Worm (Caenorhabditis elegans) whole organism, dauer: ENCODE data around the gene attf-2.

ENCODE experiments used
- unc-62 ChIP-seq: sonication (generic microtip); optimal IDR thresholded peaks from 2 replicates; lab custom pipeline; 2017; ENCODE audit warnings: missing biosample characterization, missing genetic modification reagents, missing genetic modification characterization

The attf-2 gene

DNA sequence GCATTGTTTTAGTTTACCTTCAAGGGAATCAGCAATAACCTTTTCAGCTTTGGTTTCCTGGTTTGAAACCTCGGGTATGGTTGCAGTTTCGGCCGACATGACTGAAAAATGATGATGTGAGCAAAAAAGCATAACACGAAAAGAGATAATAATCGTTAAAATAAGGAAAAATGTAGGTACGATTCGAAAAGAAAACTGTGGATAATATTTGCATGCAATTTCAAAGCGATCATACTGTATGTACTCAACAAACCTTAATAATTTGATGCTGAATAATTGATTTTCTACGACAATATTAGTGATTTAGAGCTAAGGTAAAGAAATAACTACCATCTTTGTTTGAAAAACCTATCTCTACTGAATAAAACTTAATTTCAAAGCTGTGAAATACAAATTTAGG, at the start of gene attf-2:
attf-2 (minus strand) TSS at position 101 of the 400 bp plus-strand sequence.
- no peak for TF ChIP-seq unc-62

DNA sequence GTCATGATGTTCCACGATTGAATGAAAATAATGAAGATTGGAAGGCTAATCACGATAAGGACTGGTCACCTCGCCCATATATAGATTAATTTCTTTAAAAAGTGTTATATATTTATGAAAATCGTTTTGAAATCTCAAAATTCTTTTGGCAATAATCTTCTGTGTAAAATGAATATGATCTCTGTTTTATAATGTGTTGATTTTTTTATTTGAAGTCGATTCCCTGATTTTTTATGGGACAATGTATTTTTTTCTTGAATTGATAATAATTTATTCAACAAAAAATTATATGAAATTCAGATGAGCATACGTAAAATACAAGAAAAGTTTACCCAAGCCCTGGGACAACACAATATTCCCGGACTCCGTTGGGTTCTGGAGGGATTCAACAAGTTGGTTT, 43.5 kb upstream of the attf-2 start, which contains the start of gene C05C8.1:
C05C8.1 (plus strand) TSS at position 301 of the 400 bp plus-strand sequence.
- no peak for TF ChIP-seq unc-62

DNA sequence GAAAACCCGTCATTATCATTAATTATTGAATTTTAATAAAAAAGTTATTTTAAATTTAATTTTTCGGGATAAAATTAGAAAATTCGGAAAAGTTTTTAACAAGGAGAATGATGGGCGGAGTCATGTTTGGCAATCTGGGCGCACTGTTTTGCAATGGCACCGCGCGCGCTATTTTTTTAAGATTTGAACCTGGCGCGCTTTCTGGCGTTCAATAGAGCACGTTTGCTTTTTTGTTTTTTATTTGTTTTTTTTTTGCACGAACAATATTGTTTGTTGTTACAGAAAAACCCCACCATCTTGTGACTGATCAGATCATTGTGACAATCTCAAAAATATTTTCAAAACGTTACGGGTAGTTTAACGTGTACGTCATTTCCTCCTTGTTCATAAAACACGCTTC, 41.2 kb upstream of the attf-2 start, which contains the start of gene hyls-1:
hyls-1 (plus strand) TSS at position 249 of the 400 bp plus-strand sequence.
- TF ChIP-seq unc-62, result no peak

DNA sequence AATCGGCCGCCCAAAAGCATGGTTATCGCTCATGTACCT, 41.0 kb upstream of the attf-2 start, which contains the start of gene hpo-9:
hpo-9 (minus strand) TSS at position 37 of the 39 bp plus-strand sequence.
- no peak for TF ChIP-seq unc-62

DNA sequence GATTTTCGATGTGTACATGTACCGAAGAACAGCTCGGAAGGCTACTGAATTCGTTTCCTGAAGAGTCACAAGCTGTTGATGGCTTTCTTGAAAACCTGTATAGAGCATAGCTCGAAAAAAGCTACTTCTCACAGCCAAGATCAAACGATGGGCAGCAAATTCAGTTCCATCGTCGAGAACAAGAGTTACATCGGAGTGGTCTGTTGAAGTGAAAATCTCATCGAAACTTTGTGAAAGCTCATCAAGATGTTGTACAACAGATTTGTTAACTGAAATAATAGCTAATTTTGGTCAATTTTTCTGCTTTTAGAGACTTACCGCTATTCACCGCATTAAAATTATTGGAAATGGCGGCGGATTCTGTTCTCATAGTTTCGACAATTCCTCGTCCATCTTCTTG, 40.8 kb upstream of the attf-2 start:
- TF ChIP-seq unc-62, result no peak

DNA sequence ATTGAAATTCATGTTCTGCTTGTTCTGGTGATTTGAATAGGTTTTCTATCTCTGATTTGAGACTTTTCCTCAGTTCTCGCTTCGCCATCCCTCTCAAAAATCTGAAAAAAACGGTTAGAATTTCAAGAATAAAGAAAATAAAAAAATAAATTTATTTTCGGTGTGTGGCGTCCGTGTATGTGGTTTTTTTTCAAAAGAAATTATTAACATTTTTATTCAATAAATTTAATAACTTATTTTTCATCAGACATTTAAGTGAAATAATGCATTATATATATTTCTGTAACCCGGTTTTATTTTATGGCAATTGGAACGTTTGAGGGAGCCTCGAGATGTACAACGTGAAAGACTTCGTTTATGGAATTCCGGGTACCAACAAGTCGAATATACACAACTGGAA, 38.8 kb upstream of the attf-2 start, which contains the start of gene C05C8.5:
C05C8.5 (minus strand) TSS at position 101 of the 400 bp plus-strand sequence.
- no peak for TF ChIP-seq unc-62

DNA sequence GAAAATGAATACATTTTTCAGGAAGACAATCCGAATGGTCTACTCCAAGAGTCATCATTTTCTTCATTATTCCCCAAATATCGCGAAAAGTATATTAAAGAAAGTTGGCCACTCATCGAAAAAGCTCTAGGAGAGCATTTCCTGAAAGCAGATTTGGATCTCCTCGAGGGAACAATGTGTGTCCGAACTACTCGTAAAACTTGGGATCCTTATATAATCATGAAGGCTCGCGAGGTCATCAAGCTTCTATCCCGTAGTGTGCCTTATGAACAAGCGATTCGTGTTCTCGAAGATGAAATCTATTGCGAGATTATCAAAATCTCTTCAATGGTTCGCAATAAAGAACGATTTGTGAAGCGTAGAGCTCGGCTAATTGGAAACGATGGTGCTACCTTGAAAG, 35.6 kb upstream of the attf-2 start:
- TF ChIP-seq unc-62, result no peak

DNA sequence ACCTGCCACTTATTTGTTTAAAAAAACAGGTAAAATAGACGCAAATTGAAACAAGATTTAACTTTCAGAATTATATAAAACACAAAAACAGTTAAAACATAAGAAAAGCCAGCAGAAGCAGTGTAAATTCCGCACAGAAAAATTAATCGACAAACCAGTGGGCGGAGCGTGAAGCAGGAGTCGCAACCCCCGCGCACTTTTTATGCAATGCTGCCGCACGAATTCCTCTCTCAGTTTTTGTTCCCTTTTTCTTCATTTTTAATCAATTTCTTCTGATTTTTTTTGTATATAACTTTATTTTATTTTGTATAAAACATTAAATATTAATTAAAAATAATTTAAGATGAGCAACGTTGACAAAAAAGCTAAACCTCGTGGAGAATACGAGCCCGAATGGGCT, 34.9 kb upstream of the attf-2 start, which contains the start of the genes gei-6 and krr-1:
gei-6 (minus strand) TSS at position 2 of the 400 bp plus-strand sequence.
krr-1 (plus strand) TSS at position 344 of the 400 bp plus-strand sequence.
- TF ChIP-seq unc-62, result no peak

DNA sequence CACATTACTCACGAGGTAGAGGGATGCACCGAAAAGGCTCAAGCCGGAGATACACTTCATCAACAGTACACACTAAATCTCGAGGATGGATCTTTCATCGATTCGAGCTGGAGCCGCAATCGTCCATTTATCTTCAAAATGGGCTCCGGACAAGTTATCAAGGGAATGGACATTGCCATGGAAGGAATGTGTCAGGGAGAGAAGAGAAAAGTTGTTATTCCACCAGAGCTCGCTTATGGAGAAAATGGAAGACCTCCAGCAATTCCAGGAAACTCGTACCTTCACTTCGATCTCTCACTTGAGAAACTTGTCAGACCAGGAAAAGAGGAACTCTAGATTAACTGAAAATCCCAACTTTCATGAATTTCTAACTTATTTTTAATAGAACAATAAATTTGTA, 30.0 kb upstream of the attf-2 start:
- TF ChIP-seq unc-62, result no peak

DNA sequence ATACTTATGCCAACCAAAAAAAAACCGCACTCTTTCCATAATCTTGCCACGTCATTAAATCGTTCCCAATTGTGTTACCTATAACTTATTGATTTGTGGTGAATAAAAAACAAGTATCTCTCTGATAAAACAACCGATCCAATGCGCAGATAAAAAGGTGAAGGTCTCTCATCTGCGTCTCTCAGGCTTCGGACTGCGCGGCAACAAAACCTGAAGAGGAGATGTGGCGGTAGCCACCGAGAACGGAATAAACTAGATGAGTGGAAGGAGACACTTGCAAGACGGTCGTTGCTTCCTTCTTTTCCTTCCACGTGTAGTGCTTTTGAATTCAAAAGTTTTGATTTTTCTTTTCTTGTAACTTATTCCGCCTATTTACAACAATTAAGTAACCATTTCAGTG, 29.0 kb upstream of the attf-2 start, which contains the start of gene fkb-3:
fkb-3 (plus strand) TSS at position 277 of the 400 bp plus-strand sequence.
- no peak for TF ChIP-seq unc-62

DNA sequence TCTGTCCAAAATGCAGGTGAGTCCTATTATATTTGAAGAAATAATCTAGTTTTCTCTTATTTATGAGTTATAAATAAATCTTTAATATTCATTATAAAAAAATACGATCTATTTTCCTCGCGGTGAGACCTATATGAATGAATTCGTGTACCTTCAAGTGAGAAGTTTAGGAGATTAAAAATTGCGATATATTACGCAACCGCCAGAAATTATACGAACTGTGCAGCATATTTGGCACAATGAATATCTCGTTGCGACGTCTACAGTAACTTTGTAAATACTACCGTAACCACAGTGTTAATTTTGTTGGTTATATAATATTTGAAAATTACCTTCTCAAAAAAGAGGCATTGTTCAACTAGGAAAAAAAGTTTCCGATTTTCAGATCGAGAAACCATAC, 28.4 kb upstream of the attf-2 start:
- no peak for TF ChIP-seq unc-62

DNA sequence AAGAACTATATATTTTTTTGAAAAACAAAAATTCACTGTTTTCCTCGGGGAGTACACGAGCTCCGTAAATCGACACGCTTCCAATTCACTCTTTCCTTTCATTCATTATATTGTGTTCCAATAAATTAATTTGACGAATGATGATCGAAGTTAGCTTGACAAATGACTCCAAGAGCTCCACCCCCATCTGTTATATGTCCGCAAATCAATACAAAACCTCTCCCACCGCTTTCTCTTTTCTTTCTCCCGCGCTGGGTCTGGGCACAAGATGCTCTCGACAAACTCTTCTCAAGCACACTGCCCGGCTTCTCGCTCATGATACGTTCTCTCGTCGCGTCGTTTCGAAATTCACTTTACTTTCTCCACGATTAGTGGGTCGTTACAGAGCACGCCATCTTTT, 28.0 kb upstream of the attf-2 start, which contains the start of gene C13F10.1:
C13F10.1 (plus strand) TSS at position 138 of the 400 bp plus-strand sequence.
- no peak for TF ChIP-seq unc-62

DNA sequence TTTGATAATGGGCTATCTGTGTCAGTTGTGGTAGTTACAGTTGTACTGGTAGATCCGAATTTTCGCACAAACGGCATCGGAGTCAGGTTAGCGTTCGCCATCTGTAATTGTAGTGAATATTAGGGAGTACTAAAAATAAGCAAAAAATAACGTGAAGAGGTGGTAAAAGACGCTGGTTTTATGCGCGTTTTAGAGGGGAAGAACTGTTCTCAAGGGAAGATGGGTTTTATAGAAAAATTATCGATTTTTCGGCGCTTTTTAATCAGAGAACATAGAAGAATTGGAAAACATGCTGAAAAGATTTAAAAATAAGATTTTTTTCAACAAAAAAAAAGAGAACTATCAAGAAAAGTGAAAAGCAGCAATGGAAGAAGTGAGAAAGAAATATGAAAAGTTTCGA, 27.2 kb upstream of the attf-2 start, which contains the start of gene C13F10.7:
C13F10.7 (minus strand) TSS at position 101 of the 400 bp plus-strand sequence.
- TF ChIP-seq unc-62, result no peak

DNA sequence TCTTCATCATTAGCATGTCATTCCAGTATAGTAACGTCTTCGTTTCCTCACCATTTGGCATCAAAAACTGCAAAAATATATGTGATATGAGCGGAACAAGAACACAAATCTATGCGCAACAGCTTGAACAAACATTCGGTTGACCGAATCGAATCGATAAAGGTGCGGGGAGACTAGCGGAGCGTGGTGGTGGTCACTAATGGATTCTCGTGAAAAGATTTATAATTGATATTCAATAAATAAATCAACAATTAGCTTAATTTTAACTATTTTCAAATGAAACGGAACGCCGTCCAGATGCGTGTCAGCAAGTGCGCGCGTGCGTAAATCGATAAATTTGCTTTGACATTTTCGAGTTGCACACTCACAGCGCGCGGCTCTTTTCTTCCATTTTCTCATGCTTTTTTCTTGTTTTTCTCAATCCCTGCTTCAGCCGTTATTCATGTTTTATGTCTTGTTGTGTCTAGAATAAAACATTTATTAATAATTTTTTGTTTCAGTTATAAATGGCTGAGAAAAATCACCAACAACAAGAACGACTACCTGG, 25.1 kb upstream of the attf-2 start, which contains the start of the genes C13F10.8, C13F10.6 and kxd-1:
C13F10.8 (minus strand) TSS at position 51 of the 547 bp plus-strand sequence.
C13F10.6 (minus strand) TSS at position 67 of the 547 bp plus-strand sequence.
kxd-1 (plus strand) TSS at position 497 of the 547 bp plus-strand sequence.
- no peak for TF ChIP-seq unc-62

DNA sequence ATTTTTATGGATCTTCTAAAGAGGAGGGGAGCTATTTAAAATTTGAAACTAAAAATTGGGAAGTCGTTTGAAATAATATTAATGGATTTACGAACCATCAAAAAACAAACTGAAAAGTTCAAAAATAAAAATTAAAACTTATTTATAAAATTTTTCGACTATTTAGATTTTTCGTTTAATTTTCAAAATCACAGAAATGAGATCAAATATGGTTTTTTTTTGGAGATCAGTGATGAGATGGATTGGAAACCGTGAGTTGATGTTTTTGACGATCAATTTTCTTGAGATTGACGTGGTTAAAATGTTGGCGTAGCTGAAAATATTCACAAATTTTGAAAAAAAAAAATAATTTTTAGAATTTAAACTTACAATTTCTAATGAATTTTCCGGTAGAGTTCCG, 23.1 kb upstream of the attf-2 start, which contains the start of gene C13F10.5:
C13F10.5 (minus strand) TSS at position 101 of the 400 bp plus-strand sequence.
- TF ChIP-seq unc-62, result no peak

DNA sequence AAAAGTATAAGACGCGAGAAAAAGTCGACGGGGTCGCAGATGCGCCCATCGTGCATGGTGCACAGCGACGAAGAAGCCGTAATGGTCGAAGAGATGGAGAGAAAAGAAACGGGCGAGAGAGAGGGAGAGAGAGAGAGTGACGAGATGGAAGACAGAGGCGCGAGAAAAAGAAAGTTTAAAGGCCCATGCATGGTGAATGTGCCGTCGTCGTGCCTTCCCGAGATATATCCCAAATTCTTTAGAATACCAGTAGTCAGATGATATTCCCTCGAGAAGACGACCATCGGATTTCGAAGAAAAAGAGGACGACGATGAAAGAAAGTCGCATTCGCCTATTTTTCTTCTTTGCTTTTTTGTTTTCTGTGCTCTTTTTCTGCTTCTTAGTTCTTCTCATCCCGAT, 20.1 kb upstream of the attf-2 start:
- TF ChIP-seq unc-62, result no peak

DNA sequence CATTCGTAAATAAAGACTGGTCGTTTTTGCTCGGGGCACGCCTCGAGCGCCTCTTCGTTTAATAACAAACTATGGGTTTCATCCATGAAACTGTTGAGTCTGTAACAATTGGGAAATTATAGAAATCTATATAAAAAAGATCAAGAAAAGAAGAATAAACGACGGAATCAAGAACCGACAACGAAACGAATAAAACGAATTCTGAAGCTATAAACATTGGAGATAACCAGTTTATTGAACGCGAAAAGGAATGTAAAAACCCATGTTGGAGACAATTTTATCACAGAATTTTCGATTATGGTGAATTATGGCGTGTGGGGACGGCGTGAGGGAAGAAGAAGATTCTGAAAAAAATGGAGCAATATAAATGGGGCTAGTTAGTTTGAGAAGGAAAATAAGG, 18.9 kb upstream of the attf-2 start, which contains the start of gene soap-1:
soap-1 (minus strand) TSS at position 101 of the 400 bp plus-strand sequence.
- no peak for TF ChIP-seq unc-62

DNA sequence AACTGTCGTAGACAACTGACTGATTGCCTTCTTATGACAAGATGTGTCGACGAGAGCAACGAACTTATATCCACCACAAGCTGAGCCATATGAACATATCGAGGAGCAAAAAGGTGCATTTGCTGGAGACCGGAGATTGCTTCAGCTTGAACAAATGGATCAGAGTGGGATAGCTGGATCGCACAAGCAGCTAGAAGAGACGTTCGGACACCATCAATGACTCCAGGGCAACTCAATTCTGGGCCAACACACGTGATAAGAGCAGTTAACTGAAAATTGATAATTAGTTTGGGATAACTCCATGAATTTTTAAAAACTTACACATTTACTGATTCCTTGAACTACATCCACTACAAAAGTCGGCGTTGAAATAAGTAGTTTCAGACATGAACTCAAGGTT, 13.1 kb upstream of the attf-2 start:
- TF ChIP-seq unc-62, result no peak

DNA sequence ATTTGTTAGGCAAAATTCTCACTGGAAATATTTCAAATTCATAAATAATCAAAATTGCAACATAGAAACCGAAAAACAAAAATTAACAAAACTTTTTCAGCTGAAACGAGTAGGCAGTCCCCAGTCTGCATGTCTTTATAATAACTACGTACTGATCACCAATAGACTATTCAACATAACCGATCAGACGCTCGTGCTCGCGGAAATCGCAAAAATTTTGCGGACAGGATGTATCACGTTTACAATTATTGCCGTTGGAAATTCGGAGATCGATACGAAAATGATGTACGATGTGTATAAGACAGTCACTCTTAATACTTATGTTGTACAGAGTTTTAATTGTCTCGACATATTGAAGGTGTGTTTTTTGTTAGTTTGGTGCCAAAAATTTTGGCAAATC, 5.4 kb upstream of the attf-2 start:
- no peak for TF ChIP-seq unc-62
